Worm (Caenorhabditis elegans) whole organism, L2 larva: ENCODE data around the gene M28.10.

ENCODE experiments used
- aly-2 ChIP-seq: fragments of 150-350 bp; optimal IDR thresholded peaks from 2 replicates; lab custom pipeline; 2014; ENCODE audit warnings: missing biosample characterization, missing genetic modification characterization
- dmd-4 ChIP-seq: sonication (generic microtip); optimal IDR thresholded peaks from 2 replicates; lab custom pipeline; 2017; ENCODE audit warnings: missing biosample characterization, missing genetic modification characterization
- mab-5 ChIP-seq: fragments of 150-350 bp; optimal IDR thresholded peaks from 2 replicates; lab custom pipeline; 2014; ENCODE audit warnings: missing biosample characterization, missing genetic modification characterization
- nhr-23 ChIP-seq: fragments of 150-350 bp; optimal IDR thresholded peaks from 2 replicates; lab custom pipeline; 2014; ENCODE audit warnings: missing biosample characterization, missing genetic modification reagents, missing genetic modification characterization
- snpc-4 ChIP-seq: fragments of 150-350 bp; optimal IDR thresholded peaks from 2 replicates; lab custom pipeline; 2014; ENCODE audit warnings: missing biosample characterization, missing genetic modification characterization
- unc-55 ChIP-seq: fragments of 150-350 bp; sonication (generic microtip); optimal IDR thresholded peaks from 3 replicates; lab custom pipeline; 2014; ENCODE audit warnings: missing biosample characterization, missing genetic modification reagents, missing genetic modification characterization
- unc-62 ChIP-seq: fragments of 150-350 bp; optimal IDR thresholded peaks from 2 replicates; lab custom pipeline; 2014; ENCODE audit warnings: missing biosample characterization, missing genetic modification reagents, missing genetic modification characterization
- ztf-4 ChIP-seq: fragments of 150-350 bp; optimal IDR thresholded peaks from 2 replicates; lab custom pipeline; 2014; ENCODE audit warnings: missing biosample characterization, missing genetic modification characterization

DNA sequence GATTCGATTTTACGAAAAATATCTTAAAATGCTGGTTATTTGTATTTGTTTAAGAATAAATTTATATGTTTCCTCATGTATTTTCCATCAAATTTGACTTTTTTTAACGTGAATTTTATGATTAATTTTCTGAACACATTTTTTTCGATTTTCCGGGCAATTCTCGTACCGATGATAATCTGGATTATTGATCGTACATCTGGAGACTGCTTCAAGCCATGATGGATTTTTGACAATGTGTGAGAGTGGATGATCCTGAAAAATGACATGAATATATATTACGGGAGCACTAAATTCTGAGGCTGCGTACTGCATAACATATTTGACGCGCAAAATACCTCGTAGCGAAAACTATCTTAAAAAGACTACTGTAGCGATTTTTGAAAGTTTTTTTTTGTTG, 7.1 kb downstream of the M28.10 start:
- TF ChIP-seq dmd-4 (tag; lab: Kevin White, UChicago) (no peak), aly-2 (tag; lab: Kevin White, UChicago) (no peak), unc-62 (GFP tag; lab: Kevin White, UChicago) (no peak), unc-55 (no peak), ztf-4 (tag; lab: Kevin White, UChicago) (no peak), snpc-4 (no peak), mab-5 (no peak), nhr-23 (tag; lab: Kevin White, UChicago) (no peak)
